Worm (Caenorhabditis elegans): ENCODE results near the gene Y42H9AR.5.

Y42H9AR.5 gene

ce11 chrIV:8070934-8071333, 31.4 kb upstream of the Y42H9AR.5 start:
- TF ChIP-seq med-1 (GFP tag; optimal IDR thresholded peaks at IDR 0.05; ENCODE audit: insufficient read depth) (no peak), flt-1 (GFP tag; IDR thresholded peaks at IDR 0.05) (no peak), klf-2 (GFP tag; conservative IDR thresholded peaks at IDR 0.05) (no peak), cog-1 (tag; optimal IDR thresholded peaks at IDR 0.05) (no peak), ref-1 (GFP tag; conservative IDR thresholded peaks at IDR 0.05) (no peak), ztf-23 (GFP tag; IDR thresholded peaks at IDR 0.05) (no peak), T22C8.4 (GFP tag; IDR thresholded peaks at IDR 0.05) (no peak), ztf-29 (GFP tag; IDR thresholded peaks at IDR 0.05) (no peak), tab-1 (GFP tag; IDR thresholded peaks at IDR 0.05) (no peak)

DNA sequence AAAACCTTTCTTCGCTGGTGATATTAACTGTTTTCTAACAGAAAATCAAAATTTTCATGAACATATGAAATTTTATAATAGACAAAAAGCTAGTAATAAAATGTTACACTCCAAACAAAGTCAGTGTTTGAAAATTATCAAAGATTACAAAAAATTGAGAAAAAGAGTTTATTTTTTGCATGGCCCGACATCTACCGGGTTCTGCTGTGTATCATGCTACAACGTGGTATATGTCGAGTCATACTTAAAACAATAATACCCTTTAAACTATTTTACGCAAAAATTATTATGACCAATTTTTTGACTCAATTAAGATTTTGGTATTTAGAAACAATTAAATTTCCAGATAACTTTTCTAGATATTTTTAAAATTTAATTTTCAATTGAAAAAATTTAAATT, 26.8 kb upstream of the Y42H9AR.5 start:
- no peak for TF ChIP-seq T22C8.4 (GFP tag; IDR thresholded peaks at IDR 0.05)
- no peak for TF ChIP-seq med-1 (GFP tag; optimal IDR thresholded peaks at IDR 0.05; ENCODE audit: insufficient read depth)
- TF ChIP-seq flt-1 (GFP tag; IDR thresholded peaks at IDR 0.05): no peak
- TF ChIP-seq tab-1 (GFP tag; IDR thresholded peaks at IDR 0.05): no peak
- no peak for TF ChIP-seq cog-1 (tag; optimal IDR thresholded peaks at IDR 0.05)
- no peak for TF ChIP-seq ref-1 (GFP tag; conservative IDR thresholded peaks at IDR 0.05)
- TF ChIP-seq klf-2 (GFP tag; conservative IDR thresholded peaks at IDR 0.05): no peak
- TF ChIP-seq ztf-29 (GFP tag; IDR thresholded peaks at IDR 0.05): no peak
- TF ChIP-seq ztf-23 (GFP tag; IDR thresholded peaks at IDR 0.05): no peak

- TF ChIP-seq klf-2 (GFP tag; conservative IDR thresholded peaks at IDR 0.05) (no peak), ztf-23 (GFP tag; IDR thresholded peaks at IDR 0.05) (no peak), tab-1 (GFP tag; IDR thresholded peaks at IDR 0.05) (no peak), flt-1 (GFP tag; IDR thresholded peaks at IDR 0.05) (no peak), ztf-29 (GFP tag; IDR thresholded peaks at IDR 0.05) (no peak), T22C8.4 (GFP tag; IDR thresholded peaks at IDR 0.05) (no peak), cog-1 (tag; optimal IDR thresholded peaks at IDR 0.05) (no peak), ref-1 (GFP tag; conservative IDR thresholded peaks at IDR 0.05) (no peak), med-1 (GFP tag; optimal IDR thresholded peaks at IDR 0.05; ENCODE audit: insufficient read depth) (no peak)
Observed at ce11 chrIV:8076511-8076910, 25.8 kb upstream of the Y42H9AR.5 start.

DNA sequence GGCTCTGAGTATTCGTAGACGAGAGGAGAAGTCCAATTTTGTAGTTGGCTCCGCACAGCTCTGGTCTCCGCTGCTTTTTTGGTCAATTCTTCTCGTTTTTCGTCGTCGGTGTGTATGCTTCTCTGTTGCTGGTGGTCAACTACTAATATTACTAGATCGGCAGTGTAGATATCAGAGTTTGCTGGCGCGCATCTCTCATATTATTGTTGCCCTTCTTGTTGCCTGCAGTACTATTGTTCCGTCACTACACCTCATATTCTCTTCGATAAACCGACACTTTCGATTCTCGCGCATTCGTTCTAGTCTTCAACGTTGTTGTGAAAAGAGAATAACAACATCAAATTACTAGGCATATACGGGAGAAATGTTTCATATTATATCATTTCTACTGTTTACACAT, 22.2 kb upstream of the Y42H9AR.5 start:
- TF ChIP-seq ref-1 (GFP tag; conservative IDR thresholded peaks at IDR 0.05) (no peak), ztf-23 (GFP tag; IDR thresholded peaks at IDR 0.05) (no peak), tab-1 (GFP tag; IDR thresholded peaks at IDR 0.05) (no peak), cog-1 (tag; optimal IDR thresholded peaks at IDR 0.05) (no peak), ztf-29 (GFP tag; IDR thresholded peaks at IDR 0.05) (no peak), flt-1 (GFP tag; IDR thresholded peaks at IDR 0.05) (no peak), med-1 (GFP tag; optimal IDR thresholded peaks at IDR 0.05; ENCODE audit: insufficient read depth) (no peak), T22C8.4 (GFP tag; IDR thresholded peaks at IDR 0.05) (no peak), klf-2 (GFP tag; conservative IDR thresholded peaks at IDR 0.05) (no peak)

- TF ChIP-seq cog-1 (tag; optimal IDR thresholded peaks at IDR 0.05) (no peak), med-1 (GFP tag; optimal IDR thresholded peaks at IDR 0.05; ENCODE audit: insufficient read depth) (no peak), tab-1 (GFP tag; IDR thresholded peaks at IDR 0.05) (no peak), ref-1 (GFP tag; conservative IDR thresholded peaks at IDR 0.05) (no peak), ztf-23 (GFP tag; IDR thresholded peaks at IDR 0.05) (no peak)
Observed at ce11 chrIV:8080782-8081181, 21.5 kb upstream of the Y42H9AR.5 start.

- TF ChIP-seq tab-1 (GFP tag; IDR thresholded peaks at IDR 0.05) (no peak), klf-2 (GFP tag; conservative IDR thresholded peaks at IDR 0.05) (no peak), ztf-29 (GFP tag; IDR thresholded peaks at IDR 0.05) (no peak), med-1 (GFP tag; optimal IDR thresholded peaks at IDR 0.05; ENCODE audit: insufficient read depth) (no peak), ztf-23 (GFP tag; IDR thresholded peaks at IDR 0.05) (no peak), cog-1 (tag; optimal IDR thresholded peaks at IDR 0.05) (no peak), flt-1 (GFP tag; IDR thresholded peaks at IDR 0.05) (no peak), ref-1 (GFP tag; conservative IDR thresholded peaks at IDR 0.05) (no peak), T22C8.4 (GFP tag; IDR thresholded peaks at IDR 0.05) (no peak)
Observed at ce11 chrIV:8086552-8086951, 15.8 kb upstream of the Y42H9AR.5 start, which contains the start of gene nsy-7. Gene nsy-7 (minus strand): TSS chrIV:8086652.

DNA sequence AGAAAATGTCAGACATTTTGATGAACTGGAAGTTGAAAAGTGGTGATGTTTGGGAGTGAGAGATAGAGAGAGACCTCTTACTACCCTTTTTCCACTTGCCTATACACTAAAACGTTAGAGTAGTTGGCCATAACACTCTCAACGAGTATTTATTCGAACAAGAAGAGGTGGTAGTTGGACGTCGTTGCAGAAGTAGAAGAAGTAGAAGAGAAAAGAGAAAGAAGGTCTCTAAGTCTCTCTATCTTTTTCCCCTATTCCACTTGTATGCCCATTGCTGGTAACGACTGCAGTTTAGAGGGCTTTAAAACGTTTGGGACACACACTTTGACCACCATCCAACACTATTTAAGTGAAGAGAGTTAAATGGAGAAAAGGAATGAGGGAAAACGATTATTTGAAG, 10.8 kb upstream of the Y42H9AR.5 start:
- TF ChIP-seq ztf-23 (GFP tag; IDR thresholded peaks at IDR 0.05) (no peak), med-1 (GFP tag; optimal IDR thresholded peaks at IDR 0.05; ENCODE audit: insufficient read depth) (no peak), tab-1 (GFP tag; IDR thresholded peaks at IDR 0.05) (no peak), flt-1 (GFP tag; IDR thresholded peaks at IDR 0.05) (no peak), T22C8.4 (GFP tag; IDR thresholded peaks at IDR 0.05) (no peak), cog-1 (tag; optimal IDR thresholded peaks at IDR 0.05) (no peak), ref-1 (GFP tag; conservative IDR thresholded peaks at IDR 0.05) (no peak), klf-2 (GFP tag; conservative IDR thresholded peaks at IDR 0.05) (no peak), ztf-29 (GFP tag; IDR thresholded peaks at IDR 0.05) (no peak)

- TF ChIP-seq klf-2 (GFP tag; conservative IDR thresholded peaks at IDR 0.05): no peak
- no peak for TF ChIP-seq med-1 (GFP tag; optimal IDR thresholded peaks at IDR 0.05; ENCODE audit: insufficient read depth)
- no peak for TF ChIP-seq ztf-29 (GFP tag; IDR thresholded peaks at IDR 0.05)
- TF ChIP-seq T22C8.4 (GFP tag; IDR thresholded peaks at IDR 0.05): no peak
- TF ChIP-seq flt-1 (GFP tag; IDR thresholded peaks at IDR 0.05): no peak
- no peak for TF ChIP-seq ref-1 (GFP tag; conservative IDR thresholded peaks at IDR 0.05)
- TF ChIP-seq tab-1 (GFP tag; IDR thresholded peaks at IDR 0.05): no peak
- no peak for TF ChIP-seq cog-1 (tag; optimal IDR thresholded peaks at IDR 0.05)
- TF ChIP-seq ztf-23 (GFP tag; IDR thresholded peaks at IDR 0.05): no peak
Observed at ce11 chrIV:8096375-8096774, 6.0 kb upstream of the Y42H9AR.5 start.

ce11 chrIV:8099601-8100000, 2.7 kb upstream of the Y42H9AR.5 start, which contains the start of gene Y42H9AR.2:
Gene Y42H9AR.2 (plus strand): TSS chrIV:8099901.
- TF ChIP-seq ztf-29 (GFP tag; IDR thresholded peaks at IDR 0.05) (no peak), ztf-23 (GFP tag; IDR thresholded peaks at IDR 0.05) (no peak), med-1 (GFP tag; optimal IDR thresholded peaks at IDR 0.05; ENCODE audit: insufficient read depth) (no peak), ref-1 (GFP tag; conservative IDR thresholded peaks at IDR 0.05) (no peak), cog-1 (tag; optimal IDR thresholded peaks at IDR 0.05) (no peak), tab-1 (GFP tag; IDR thresholded peaks at IDR 0.05) (no peak), flt-1 (GFP tag; IDR thresholded peaks at IDR 0.05) (no peak), klf-2 (GFP tag; conservative IDR thresholded peaks at IDR 0.05) (no peak), T22C8.4 (GFP tag; IDR thresholded peaks at IDR 0.05) (no peak)

DNA sequence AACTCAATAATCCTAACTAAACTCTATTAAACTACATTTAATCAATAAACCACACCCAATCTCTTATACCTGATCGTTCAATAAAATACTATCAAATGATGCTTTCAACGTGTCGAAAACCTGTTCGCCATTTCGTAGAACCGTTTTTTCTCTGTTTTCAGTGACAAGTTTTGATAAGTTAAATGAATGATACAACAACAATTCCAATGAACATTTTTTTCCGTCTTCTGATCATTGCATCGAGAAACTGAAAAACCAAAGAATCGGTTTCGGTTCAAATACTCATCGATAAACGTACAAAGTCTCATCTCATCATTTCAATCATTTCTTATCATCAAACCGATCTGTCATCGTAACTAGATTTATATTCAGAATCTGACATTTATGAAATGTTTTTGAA, 865 bp downstream of the Y42H9AR.5 start:
- TF ChIP-seq tab-1 (GFP tag; IDR thresholded peaks at IDR 0.05) (no peak), ztf-29 (GFP tag; IDR thresholded peaks at IDR 0.05) (no peak), T22C8.4 (GFP tag; IDR thresholded peaks at IDR 0.05) (no peak), ref-1 (GFP tag; conservative IDR thresholded peaks at IDR 0.05) (no peak), med-1 (GFP tag; optimal IDR thresholded peaks at IDR 0.05; ENCODE audit: insufficient read depth) (no peak), cog-1 (tag; optimal IDR thresholded peaks at IDR 0.05) (no peak), flt-1 (GFP tag; IDR thresholded peaks at IDR 0.05) (no peak), ztf-23 (GFP tag; IDR thresholded peaks at IDR 0.05) (no peak)
